Fruit fly (Drosophila melanogaster): ENCODE data around the gene Ir62a.

The Ir62a gene

dm6 chr3L:1578391-1578948 lies 47.4 kb upstream of the Ir62a start (continued):
- TF ChIP-seq Hey (tag; optimal IDR thresholded peaks at IDR 0.05), result no peak
- TF ChIP-seq CG10543 (GFP tag; optimal IDR thresholded peaks at IDR 0.05), result no peak
- no peak for TF ChIP-seq CG3995 (GFP tag; optimal IDR thresholded peaks at IDR 0.05)
- TF ChIP-seq da (GFP tag; optimal IDR thresholded peaks at IDR 0.05), result no peak
- peak; percentile 7 for TF ChIP-seq CG8924 (tag; optimal IDR thresholded peaks at IDR 0.05)
- TF ChIP-seq her (GFP tag; optimal IDR thresholded peaks at IDR 0.05), result peak; percentile 6
- TF ChIP-seq D19B (GFP tag; optimal IDR thresholded peaks at IDR 0.05), result peak; percentile 14
- peak; percentile 57; the same call in 1 of the 2 replicates for TF ChIP-seq sisA (GFP tag; IDR thresholded peaks at IDR 0.05)
- peak; percentile 66 for TF ChIP-seq CG8478 (optimal IDR thresholded peaks at IDR 0.05)
- no peak for TF ChIP-seq CG7372 (GFP tag; IDR thresholded peaks at IDR 0.05)
- TF ChIP-seq bowl (GFP tag; IDR thresholded peaks at IDR 0.05), result no peak
- TF ChIP-seq CG13287 (GFP tag; IDR thresholded peaks at IDR 0.05; ENCODE audit: partially characterized antibody), result no peak; the same call in 1 of the 2 replicates
- peak; percentile 16 for TF ChIP-seq pb (GFP tag; optimal IDR thresholded peaks at IDR 0.05)
- no peak for TF ChIP-seq CG11723 (GFP tag; optimal IDR thresholded peaks at IDR 0.05)
- TF ChIP-seq CG12236 (GFP tag; optimal IDR thresholded peaks at IDR 0.05), result no peak
- peak; percentile 26 for TF ChIP-seq CG16863 (GFP tag; optimal IDR thresholded peaks at IDR 0.05)
- TF ChIP-seq Med (GFP tag), result peak; percentile 93
- TF ChIP-seq CG17361 (GFP tag; IDR thresholded peaks at IDR 0.05), result peak; percentile 44; the same call in 2 of the 3 replicates
- peak; percentile 50 for TF ChIP-seq PHDP (tag; optimal IDR thresholded peaks at IDR 0.05)
- no peak for TF ChIP-seq dmrt11E (tag; optimal IDR thresholded peaks at IDR 0.05)
- peak; percentile 5; the same call in 1 of the 2 replicates for TF ChIP-seq sim (GFP tag; IDR thresholded peaks at IDR 0.05)
- TF ChIP-seq pho (GFP tag; optimal IDR thresholded peaks at IDR 0.05), result no peak
- no peak for TF ChIP-seq z (GFP tag; IDR thresholded peaks at IDR 0.05)
- TF ChIP-seq ken (GFP tag; IDR thresholded peaks at IDR 0.05), result 0 out of 3 replicates have a peak, but pooled peaks have one; percentile 38
- TF ChIP-seq vnd (GFP tag; IDR thresholded peaks at IDR 0.05; ENCODE audit: partially characterized antibody), result no peak
- TF ChIP-seq Nf-YC (tag; optimal IDR thresholded peaks at IDR 0.05), result no peak
- TF ChIP-seq Atf6 (GFP tag; IDR thresholded peaks at IDR 0.05), result peak; percentile 61
- no peak for TF ChIP-seq p53 (GFP tag; optimal IDR thresholded peaks at IDR 0.05)
- no peak; the same call in 1 of the 2 replicates for TF ChIP-seq ara (GFP tag; IDR thresholded peaks at IDR 0.05)
- peak; percentile 12 for TF ChIP-seq Hr3 (GFP tag; optimal IDR thresholded peaks at IDR 0.05)
- peak; percentile 4 for TF ChIP-seq nmo (GFP tag; optimal IDR thresholded peaks at IDR 0.05)
- TF ChIP-seq CG1647 (GFP tag; optimal IDR thresholded peaks at IDR 0.05), result no peak
- TF ChIP-seq lilli (GFP tag; optimal IDR thresholded peaks at IDR 0.05), result peak; percentile 39
- no peak for TF ChIP-seq Tbp (GFP tag; optimal IDR thresholded peaks at IDR 0.05)
- no peak for TF ChIP-seq gcm (GFP tag; optimal IDR thresholded peaks at IDR 0.05)
- TF ChIP-seq al (GFP tag; IDR thresholded peaks at IDR 0.05), result peak; percentile 10; the same call in 1 of the 2 replicates
- TF ChIP-seq dysf (GFP tag; IDR thresholded peaks at IDR 0.05), result peak; percentile 62; the same call in 2 of the 3 replicates
- TF ChIP-seq inv (GFP tag; IDR thresholded peaks at IDR 0.05; ENCODE audit: partially characterized antibody), result no peak
- peak; percentile 3 for TF ChIP-seq fd3F (GFP tag; optimal IDR thresholded peaks at IDR 0.05)
- no peak for TF ChIP-seq ham (GFP tag; IDR thresholded peaks at IDR 0.05)
- no peak for TF ChIP-seq CG3726 (GFP tag; IDR thresholded peaks at IDR 0.05)
- no peak for TF ChIP-seq CG34376 (GFP tag; optimal IDR thresholded peaks at IDR 0.05)
- no peak for TF ChIP-seq CG7786 (GFP tag; optimal IDR thresholded peaks at IDR 0.05)
- no peak for TF ChIP-seq Dp (GFP tag; optimal IDR thresholded peaks at IDR 0.05)
- TF ChIP-seq HLH3B (GFP tag; IDR thresholded peaks at IDR 0.05), result peak; percentile 47; the same call in 1 of the 2 replicates
- no peak for TF ChIP-seq Lpt (GFP tag; optimal IDR thresholded peaks at IDR 0.05)
- TF ChIP-seq Bgb (GFP tag; IDR thresholded peaks at IDR 0.05; ENCODE audit: partially characterized antibody), result no peak
- no peak for TF ChIP-seq bbx (GFP tag; IDR thresholded peaks at IDR 0.05; ENCODE audit: partially characterized antibody)
- peak; percentile 40 for TF ChIP-seq CG7839 (tag; optimal IDR thresholded peaks at IDR 0.05)
- TF ChIP-seq CG42726 (GFP tag; IDR thresholded peaks at IDR 0.05; ENCODE audit: partially characterized antibody), result no peak
- peak; percentile 20 for TF ChIP-seq scrt (GFP tag; optimal IDR thresholded peaks at IDR 0.05)
